Fruit fly (Drosophila melanogaster) whole organism, embryonic: ENCODE measurements around the gene CG33235.

Experiments
- ATbp ChIP-seq: fragments of 200-800 bp; sonication (Bioruptor generic); optimal IDR thresholded peaks from 2 replicates; lab custom pipeline; 2017; ENCODE audit warnings: missing biosample characterization, mild to moderate bottlenecking, missing genetic modification characterization, missing genetic modification reagents
- CG12071 ChIP-seq: fragments of 200-800 bp; sonication (Bioruptor generic); optimal IDR thresholded peaks from 3 replicates; lab custom pipeline; 2018; ENCODE audit warnings: missing biosample characterization, mild to moderate bottlenecking, missing genetic modification characterization
- CG12391 ChIP-seq: fragments of 200-800 bp; sonication (Bioruptor generic); optimal IDR thresholded peaks from 3 replicates; lab custom pipeline; 2018; ENCODE audit warnings: missing biosample characterization, mild to moderate bottlenecking, missing genetic modification characterization, moderate library complexity
- CG13123 ChIP-seq: fragments of 200-800 bp; sonication (Bioruptor generic); optimal IDR thresholded peaks from 2 replicates; lab custom pipeline; 2016; ENCODE audit warnings: missing biosample characterization, missing genetic modification characterization
- CG13296 ChIP-seq: fragments of 200-800 bp; sonication (Bioruptor generic); optimal IDR thresholded peaks from 3 replicates; lab custom pipeline; 2018; ENCODE audit warnings: missing biosample characterization, mild to moderate bottlenecking, missing genetic modification characterization
- CG13894 ChIP-seq: fragments of 200-800 bp; sonication (Bioruptor generic); optimal IDR thresholded peaks from 3 replicates; lab custom pipeline; 2018; ENCODE audit warnings: missing biosample characterization, mild to moderate bottlenecking, missing genetic modification characterization, moderate library complexity
- CG14710 ChIP-seq: fragments of 200-800 bp; sonication (Bioruptor generic); optimal IDR thresholded peaks from 3 replicates; lab custom pipeline; 2019; ENCODE audit warnings: missing biosample characterization, mild to moderate bottlenecking, missing genetic modification characterization, moderate library complexity
- CG15269 ChIP-seq: fragments of 200-800 bp; sonication (Bioruptor generic); optimal IDR thresholded peaks from 2 replicates; lab custom pipeline; 2018; ENCODE audit warnings: missing biosample characterization, mild to moderate bottlenecking, missing genetic modification characterization, moderate library complexity
- CG15479 ChIP-seq: fragments of 200-800 bp; sonication (Bioruptor generic); optimal IDR thresholded peaks from 3 replicates; lab custom pipeline; 2019; ENCODE audit warnings: missing biosample characterization, mild to moderate bottlenecking, missing genetic modification characterization, moderate library complexity
- CG15514 ChIP-seq: fragments of 200-800 bp; sonication (Bioruptor generic); optimal IDR thresholded peaks from 3 replicates; lab custom pipeline; 2017; ENCODE audit warnings: missing biosample characterization, missing genetic modification characterization, mild to moderate bottlenecking, moderate library complexity, missing genetic modification reagents
- CG17186 ChIP-seq: fragments of 200-800 bp; sonication (Bioruptor generic); optimal IDR thresholded peaks from 3 replicates; lab custom pipeline; 2017; ENCODE audit warnings: missing biosample characterization, missing genetic modification reagents, missing genetic modification characterization
- CG17361 ChIP-seq: fragments of 200-800 bp; sonication (Bioruptor generic); IDR thresholded peaks from 3 replicates; pipeline ENCODE4 v1.3.6; 2022; ENCODE audit warnings: missing biosample characterization, missing genetic modification characterization
- CG17385 ChIP-seq: fragments of 200-800 bp; sonication (Bioruptor generic); optimal IDR thresholded peaks from 3 replicates; lab custom pipeline; 2018; ENCODE audit warnings: missing biosample characterization, mild to moderate bottlenecking, missing genetic modification characterization
- CG17829 ChIP-seq: fragments of 200-800 bp; optimal IDR thresholded peaks from 2 replicates; lab custom pipeline; 2019; ENCODE audit warnings: missing biosample characterization, mild to moderate bottlenecking, missing genetic modification characterization, moderate library complexity
- CG2116 ChIP-seq: fragments of 200-800 bp; sonication (Bioruptor generic); optimal IDR thresholded peaks from 3 replicates; lab custom pipeline; 2018; ENCODE audit warnings: missing biosample characterization, mild to moderate bottlenecking, missing genetic modification characterization
- CG2678 ChIP-seq: fragments of 200-800 bp; sonication (Bioruptor generic); optimal IDR thresholded peaks from 3 replicates; lab custom pipeline; 2019; ENCODE audit warnings: missing biosample characterization, mild to moderate bottlenecking, missing genetic modification characterization, moderate library complexity
- CG3163 ChIP-seq: fragments of 200-800 bp; sonication (Bioruptor generic); optimal IDR thresholded peaks from 3 replicates; lab custom pipeline; 2016; ENCODE audit warnings: missing biosample characterization, missing genetic modification characterization
- CG3407 ChIP-seq: fragments of 200-800 bp; sonication (Bioruptor generic); optimal IDR thresholded peaks from 2 replicates; lab custom pipeline; 2018; ENCODE audit warnings: missing biosample characterization, mild to moderate bottlenecking, missing genetic modification characterization
- CG3726 ChIP-seq: fragments of 200-800 bp; sonication (Bioruptor generic); IDR thresholded peaks from 3 replicates; pipeline ENCODE4, ENCODE4 v1.3.6; 2022; ENCODE audit warnings: missing biosample characterization, missing genetic modification characterization
- CG6254 ChIP-seq: fragments of 200-800 bp; sonication (Bioruptor generic); optimal IDR thresholded peaks from 3 replicates; lab custom pipeline; 2017; ENCODE audit warnings: mild to moderate bottlenecking, missing biosample characterization, missing genetic modification reagents, missing genetic modification characterization
- CG6272 ChIP-seq: fragments of 200-800 bp; sonication (Bioruptor generic); IDR thresholded peaks from 2 replicates; pipeline ENCODE4 v1.3.6; 2022; ENCODE audit warnings: missing biosample characterization, missing genetic modification characterization
- CG6654 ChIP-seq: fragments of 200-800 bp; sonication (Bioruptor generic); optimal IDR thresholded peaks from 2 replicates; lab custom pipeline; 2017; ENCODE audit warnings: missing biosample characterization, mild to moderate bottlenecking, missing genetic modification characterization
- CG6791 ChIP-seq: fragments of 200-800 bp; sonication (Bioruptor generic); IDR thresholded peaks from 3 replicates; pipeline ENCODE4 v1.3.6; 2022; ENCODE audit warnings: missing biosample characterization, missing genetic modification characterization; ENCODE audit not compliant: partially characterized antibody
- CG7271 ChIP-seq: fragments of 200-800 bp; sonication (Bioruptor generic); optimal IDR thresholded peaks from 2 replicates; lab custom pipeline; 2018; ENCODE audit warnings: missing biosample characterization, mild to moderate bottlenecking, missing genetic modification characterization, moderate library complexity
- CG9437 ChIP-seq: fragments of 200-800 bp; sonication (Bioruptor generic); optimal IDR thresholded peaks from 2 replicates; lab custom pipeline; 2018; ENCODE audit warnings: missing biosample characterization, mild to moderate bottlenecking, missing genetic modification characterization
- CG9876 ChIP-seq: fragments of 200-800 bp; sonication (Bioruptor generic); optimal IDR thresholded peaks from 2 replicates; lab custom pipeline; 2016; ENCODE audit warnings: missing biosample characterization, missing genetic modification characterization
- CTCF ChIP-seq: fragments of 200-800 bp; sonication (Bioruptor generic); optimal IDR thresholded peaks from 2 replicates; lab custom pipeline; 2017; ENCODE audit warnings: missing biosample characterization, mild to moderate bottlenecking, missing genetic modification characterization, moderate library complexity
- Dad ChIP-seq: fragments of 200-800 bp; sonication (Bioruptor generic); optimal IDR thresholded peaks from 3 replicates; lab custom pipeline; 2016; ENCODE audit warnings: missing biosample characterization, missing genetic modification characterization
- Hand ChIP-seq: fragments of 200-800 bp; sonication (Bioruptor generic); optimal IDR thresholded peaks from 2 replicates; lab custom pipeline; 2017; ENCODE audit warnings: mild to moderate bottlenecking, missing biosample characterization, missing genetic modification reagents, missing genetic modification characterization
- HmgZ ChIP-seq: fragments of 200-800 bp; sonication (Bioruptor generic); optimal IDR thresholded peaks from 2 replicates; lab custom pipeline; 2018; ENCODE audit warnings: missing biosample characterization, mild to moderate bottlenecking, missing genetic modification characterization
- Jarid2 ChIP-seq: fragments of 200-800 bp; sonication (Bioruptor generic); optimal IDR thresholded peaks from 3 replicates; lab custom pipeline; 2017; ENCODE audit warnings: mild to moderate bottlenecking, missing biosample characterization, missing genetic modification reagents, missing genetic modification characterization
- Kr ChIP-seq: fragments of 200-800 bp; sonication (Bioruptor generic); optimal IDR thresholded peaks from 2 replicates; lab custom pipeline; 2017; ENCODE audit warnings: missing biosample characterization, mild to moderate bottlenecking, missing genetic modification characterization
- Lpt ChIP-seq: fragments of >200 bp; optimal IDR thresholded peaks from 2 replicates; lab custom pipeline; 2018; ENCODE audit warnings: missing biosample characterization, missing genetic modification characterization
- Max ChIP-seq: fragments of 200-800 bp; sonication (Bioruptor generic); optimal IDR thresholded peaks from 2 replicates; lab custom pipeline; 2016; ENCODE audit warnings: missing biosample characterization, mild to moderate bottlenecking, missing genetic modification characterization
- Med ChIP-seq: fragments of 200-800 bp; sonication (Bioruptor generic); peaks from one replicate; lab custom pipeline; 2016; ENCODE audit warnings: missing biosample characterization, missing genetic modification characterization, mild to moderate bottlenecking, inconsistent platforms, moderate library complexity
- Mes4 ChIP-seq: fragments of 200-800 bp; sonication (Bioruptor generic); optimal IDR thresholded peaks from 2 replicates; lab custom pipeline; 2016; ENCODE audit warnings: missing biosample characterization, missing genetic modification characterization
- Nf-YC ChIP-seq: fragments of 200-800 bp; optimal IDR thresholded peaks from 3 replicates; lab custom pipeline; 2019; ENCODE audit warnings: missing biosample characterization, mild to moderate bottlenecking, missing genetic modification characterization, moderate library complexity
- Ravus ChIP-seq: fragments of 200-800 bp; sonication (Bioruptor generic); IDR thresholded peaks from 2 replicates; pipeline ENCODE4 v1.3.6; 2022; ENCODE audit warnings: missing biosample characterization, missing genetic modification characterization
- bowl ChIP-seq: fragments of 200-800 bp; sonication (Bioruptor generic); IDR thresholded peaks from 2 replicates; pipeline ENCODE4 v1.3.6; 2022; ENCODE audit warnings: missing biosample characterization, missing genetic modification characterization
- cad ChIP-seq: fragments of >200 bp; optimal IDR thresholded peaks from 2 replicates; lab custom pipeline; 2017; ENCODE audit warnings: missing biosample characterization, missing genetic modification characterization
- en ChIP-seq: fragments of 200-800 bp; sonication (Bioruptor generic); optimal IDR thresholded peaks from 2 replicates; lab custom pipeline; 2016; ENCODE audit warnings: missing biosample characterization, missing genetic modification characterization
- exex ChIP-seq: fragments of 200-800 bp; sonication (Bioruptor generic); optimal IDR thresholded peaks from 4 replicates; lab custom pipeline; 2018; ENCODE audit warnings: missing biosample characterization, mild to moderate bottlenecking, missing genetic modification characterization, moderate library complexity
- pita ChIP-seq: fragments of 200-800 bp; sonication (Bioruptor generic); optimal IDR thresholded peaks from 2 replicates; lab custom pipeline; 2017; ENCODE audit warnings: missing biosample characterization, mild to moderate bottlenecking, missing genetic modification characterization
- pnt ChIP-seq: fragments of 200-800 bp; sonication (Bioruptor generic); optimal IDR thresholded peaks from 3 replicates; lab custom pipeline; 2016; ENCODE audit warnings: missing biosample characterization, missing genetic modification characterization
- scrt ChIP-seq: fragments of 200-800 bp; sonication (Bioruptor generic); optimal IDR thresholded peaks from 2 replicates; lab custom pipeline; 2018; ENCODE audit warnings: missing biosample characterization, mild to moderate bottlenecking, missing genetic modification characterization, moderate library complexity
- sens ChIP-seq: fragments of 200-800 bp; sonication (Bioruptor generic); peaks from one replicate; lab custom pipeline; 2016; ENCODE audit warnings: missing biosample characterization, missing genetic modification characterization
- shn ChIP-seq: fragments of 200-800 bp; sonication (Bioruptor generic); optimal IDR thresholded peaks from 3 replicates; lab custom pipeline; 2016; ENCODE audit warnings: missing biosample characterization, missing genetic modification characterization
- sqz ChIP-seq: fragments of 200-800 bp; sonication (Bioruptor generic); optimal IDR thresholded peaks from 3 replicates; lab custom pipeline; 2018; ENCODE audit warnings: missing biosample characterization, mild to moderate bottlenecking, missing genetic modification characterization
- stwl ChIP-seq: fragments of 200-800 bp; sonication (Bioruptor generic); optimal IDR thresholded peaks from 3 replicates; lab custom pipeline; 2018; ENCODE audit warnings: missing biosample characterization, mild to moderate bottlenecking, missing genetic modification characterization, moderate library complexity

The CG33235 gene

DNA sequence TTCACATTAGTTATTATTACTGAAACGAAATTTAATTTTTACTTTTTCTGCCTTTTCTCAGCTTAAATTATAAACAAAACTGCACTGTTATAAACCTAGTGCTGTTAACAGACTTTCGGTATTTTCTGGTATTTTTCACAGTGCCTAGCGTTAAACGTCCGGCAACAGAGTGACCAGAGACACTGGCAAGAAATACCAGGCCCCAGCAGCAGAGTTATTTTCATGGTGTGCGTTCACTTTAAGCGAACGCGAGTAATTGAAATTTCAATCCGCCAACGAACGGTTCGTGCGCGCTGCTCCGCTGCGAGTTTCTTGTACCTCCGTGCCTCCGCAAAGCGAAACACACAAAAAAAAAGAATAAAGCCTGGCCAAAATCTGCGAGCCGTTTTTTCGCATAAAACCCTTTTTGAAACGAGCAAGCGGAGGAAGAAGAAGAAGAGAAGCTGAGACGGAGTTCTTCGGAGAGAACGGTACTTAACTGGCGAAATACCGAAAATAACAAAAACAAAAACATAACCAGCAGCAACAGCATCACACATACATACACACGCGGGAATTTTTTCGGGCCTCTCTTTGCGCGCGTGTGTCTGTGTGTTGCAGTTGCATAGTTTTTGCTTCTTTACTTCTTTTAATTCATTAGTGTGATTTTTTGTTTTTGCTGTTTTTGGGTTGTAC lies 1.7 kb upstream of the CG33235 start, which contains the start of gene Drak (continued):
- TF ChIP-seq CG9437 (no peak), pita (GFP tag; lab: Kevin White, UChicago) (no peak), Kr (GFP tag; lab: Kevin White, UChicago) (peak; percentile 3), CG14710 (tag; lab: Kevin White, UChicago) (peak; percentile 59), cad (GFP tag; lab: Kevin White, UChicago) (no peak), Med (GFP tag; lab: Kevin White, UChicago) (peak; percentile 85), stwl (tag; lab: Kevin White, UChicago) (peak; percentile 47), CG3407 (GFP tag; lab: Kevin White, UChicago) (no peak), CG17385 (GFP tag; lab: Kevin White, UChicago) (peak; percentile 73), Jarid2 (GFP tag; lab: Kevin White, UChicago) (peak; percentile 96), bowl (GFP tag; lab: Robert Waterston, UW) (no peak), Lpt (GFP tag; lab: Kevin White, UChicago) (no peak), CG3726 (no peak), CG15269 (peak; percentile 15), Ravus (GFP tag; lab: Robert Waterston, UW) (no peak), ATbp (GFP tag; lab: Kevin White, UChicago) (no peak), CG12391 (tag; lab: Kevin White, UChicago) (peak; percentile 1), CG2116 (GFP tag; lab: Kevin White, UChicago) (peak; percentile 52), Max (GFP tag; lab: Kevin White, UChicago) (no peak), CG3163 (GFP tag; lab: Kevin White, UChicago) (no peak), CG12071 (GFP tag; lab: Kevin White, UChicago) (no peak), CG15514 (GFP tag; lab: Kevin White, UChicago) (peak; percentile 54), CG2678 (tag; lab: Kevin White, UChicago) (peak; percentile 20), CG6254 (no peak), CG17186 (GFP tag; lab: Kevin White, UChicago) (peak; percentile 58), Hand (peak; percentile 24), CG13123 (no peak), CG6654 (GFP tag; lab: Kevin White, UChicago) (no peak), sqz (GFP tag; lab: Kevin White, UChicago) (peak; percentile 63), CG6791 (no peak), CG17361 (GFP tag; lab: Robert Waterston, UW) (no peak), CG13894 (peak; percentile 24), pnt (no peak), CG7271 (tag; lab: Kevin White, UChicago) (no peak), Mes4 (GFP tag; lab: Kevin White, UChicago) (peak; percentile 23), shn (GFP tag; lab: Kevin White, UChicago) (no peak), CG15479 (GFP tag; lab: Kevin White, UChicago) (peak; percentile 39), CG13296 (GFP tag; lab: Kevin White, UChicago) (peak; percentile 14), CG6272 (GFP tag; lab: Robert Waterston, UW) (no peak), en (GFP tag; lab: Kevin White, UChicago) (no peak), HmgZ (tag; lab: Kevin White, UChicago) (peak; percentile 20), CTCF (peak; percentile 22), sens (GFP tag; lab: Kevin White, UChicago) (peak; percentile 61), CG9876 (GFP tag; lab: Kevin White, UChicago) (no peak), Nf-YC (tag; lab: Kevin White, UChicago) (peak; percentile 20), scrt (GFP tag; lab: Kevin White, UChicago) (peak; percentile 39), CG17829 (tag; lab: Kevin White, UChicago) (peak; percentile 25), exex (tag; lab: Kevin White, UChicago) (peak; percentile 23), Dad (peak; percentile 5)
